Fruit fly (Drosophila melanogaster) Kc167 (cell line): ENCODE results near the gene CG17078.

ENCODE experiments used
- Sin3A ChIP-seq: fragments of >200 bp; optimal IDR thresholded peaks from 2 replicates; lab custom pipeline; 2018; ENCODE audit warnings: missing external identifiers
- h ChIP-seq: fragments of >200 bp; optimal IDR thresholded peaks from 3 replicates; lab custom pipeline; 2018; ENCODE audit warnings: missing external identifiers
- insv ChIP-seq: fragments of >200 bp; optimal IDR thresholded peaks from 3 replicates; lab custom pipeline; 2018; ENCODE audit warnings: missing external identifiers
- psq ChIP-seq: fragments of >200 bp; optimal IDR thresholded peaks from 2 replicates; lab custom pipeline; 2017; ENCODE audit warnings: missing external identifiers
- ttk ChIP-seq: sonication (Bioruptor generic); optimal IDR thresholded peaks from 2 replicates; lab custom pipeline; 2017; ENCODE audit warnings: missing external identifiers

DNA sequence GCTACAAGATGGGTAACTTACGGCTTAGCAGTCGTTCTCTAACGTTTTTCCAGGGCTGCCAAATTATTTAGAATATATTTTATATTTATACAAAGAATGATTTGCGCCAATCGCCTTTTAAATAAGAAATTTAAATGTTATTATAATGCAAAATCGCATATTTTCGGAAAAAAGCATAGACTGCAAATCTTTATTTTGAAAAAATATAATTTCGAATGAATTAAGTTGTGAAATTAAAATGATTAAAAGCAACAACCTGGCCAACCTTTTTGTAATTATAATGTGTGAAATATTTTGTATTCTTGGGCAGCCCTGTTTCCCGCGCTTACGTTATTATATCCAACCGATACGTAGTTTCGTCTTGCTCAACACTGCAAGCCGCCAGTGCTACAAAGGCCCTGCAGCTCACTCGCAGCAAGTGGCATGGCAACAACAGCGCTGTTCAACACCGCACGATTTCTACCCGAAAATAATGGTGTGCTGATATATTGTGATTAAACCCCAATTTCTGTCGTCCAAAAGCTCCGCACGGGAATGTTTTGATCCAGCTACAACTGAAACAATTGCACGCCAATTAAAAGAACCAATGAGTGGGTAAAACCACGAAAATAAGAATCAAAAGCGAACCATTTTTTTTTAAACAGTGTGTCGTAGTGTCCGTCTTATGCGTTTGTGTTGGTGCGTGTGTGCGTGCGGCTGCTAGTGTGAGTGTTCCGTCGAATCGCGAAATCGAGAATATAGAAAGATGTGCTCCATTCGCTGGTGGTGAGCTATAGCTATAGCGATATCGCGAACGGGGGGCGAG lies 19.6 kb upstream of the CG17078 start, which contains the start of gene Pi3K21B:
- no peak for TF ChIP-seq psq
- TF ChIP-seq h (lab: Kevin White, UChicago) = peak; percentile 39
- TF ChIP-seq insv (lab: Kevin White, UChicago) = no peak
- no peak for TF ChIP-seq Sin3A (lab: Kevin White, UChicago)
- no peak for TF ChIP-seq ttk (lab: Kevin White, UChicago)
